Worm (Caenorhabditis elegans) whole organism, mixed stage, embryonic: ENCODE measurements around the gene sre-20.

Experiments used
- ceh-83 ChIP-seq: fragments of 200-800 bp; sonication (Bioruptor generic); optimal IDR thresholded peaks from 2 replicates; lab custom pipeline; 2018; ENCODE audit warnings: mild to moderate bottlenecking, missing genetic modification characterization, missing compliant biosample characterization
- lsy-2 ChIP-seq: fragments of 150-350 bp; optimal IDR thresholded peaks from 2 replicates; lab custom pipeline; 2014; ENCODE audit warnings: missing biosample characterization, missing genetic modification characterization
- sem-2 ChIP-seq: fragments of 200-800 bp; sonication (Bioruptor generic); optimal IDR thresholded peaks from 2 replicates; lab custom pipeline; 2018; ENCODE audit warnings: mild to moderate bottlenecking, missing genetic modification characterization, missing compliant biosample characterization
- tbx-8 ChIP-seq: fragments of 200-800 bp; sonication (Bioruptor generic); optimal IDR thresholded peaks from 2 replicates; lab custom pipeline; 2018; ENCODE audit warnings: mild to moderate bottlenecking, missing genetic modification characterization, moderate library complexity, missing compliant biosample characterization

ce11 chrV:12796908-12797490, 12.2 kb upstream of the sre-20 start:
- TF ChIP-seq ceh-83 (GFP tag; lab: Kevin White, UChicago) = no peak
- no peak for TF ChIP-seq lsy-2
- TF ChIP-seq sem-2 (GFP tag; lab: Kevin White, UChicago) = no peak
- TF ChIP-seq tbx-8 (GFP tag; lab: Kevin White, UChicago) = no peak
